Worm (Caenorhabditis elegans): Measurements from ENCODE around the gene wdr-48.

DNA sequence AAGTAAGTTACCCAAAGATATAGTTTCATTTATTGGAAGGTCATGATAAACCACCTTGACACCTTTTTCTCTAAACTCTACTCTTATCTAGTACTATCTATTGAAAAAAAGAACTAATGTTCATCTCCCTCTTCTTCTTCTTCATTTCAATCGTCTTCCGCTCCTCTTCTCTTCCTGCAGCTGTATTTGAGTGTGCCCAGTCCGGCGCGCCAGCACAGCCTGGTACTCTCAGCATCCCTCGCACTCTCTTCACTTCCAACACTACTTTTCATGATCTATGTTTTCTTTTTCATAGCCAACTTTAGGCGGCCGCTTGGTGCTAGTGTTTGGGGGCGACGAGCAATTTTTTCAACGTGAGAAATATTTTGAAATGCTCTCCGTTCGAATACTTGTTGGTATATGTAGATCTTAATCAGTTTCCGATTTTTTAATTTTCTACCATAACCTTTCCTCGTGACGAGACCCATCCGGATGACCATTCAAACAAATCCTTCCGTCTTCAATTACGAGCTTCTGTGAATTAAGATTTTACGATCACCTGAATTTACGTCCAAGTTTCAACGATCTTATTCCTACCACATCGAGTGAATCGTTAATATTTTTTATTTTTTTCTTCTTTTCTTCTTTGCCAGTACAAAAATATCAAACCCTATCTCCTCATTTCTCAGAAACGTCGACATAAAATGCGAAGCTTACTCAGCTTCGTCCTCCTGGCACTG, 16.4 kb upstream of the wdr-48 start, which contains the start of gene pan-1:
- no peak for TF ChIP-seq egl-27 (tag; optimal IDR thresholded peaks at IDR 0.05)
- TF ChIP-seq elt-3 (tag; optimal IDR thresholded peaks at IDR 0.05), result no peak
- peak; percentile 21 to 46 for TF ChIP-seq lsy-2 (tag; optimal IDR thresholded peaks at IDR 0.05)
- TF ChIP-seq dpl-1 (GFP tag; optimal IDR thresholded peaks at IDR 0.05), result peak in 1 of 3 experiments; percentile 18
- peak; percentile 65 for TF ChIP-seq nhr-85 (tag)
- peak; percentile 82 for TF ChIP-seq lin-14 (GFP tag; optimal IDR thresholded peaks at IDR 0.05)
- no peak for TF ChIP-seq sox-4 (tag; optimal IDR thresholded peaks at IDR 0.05)
- TF ChIP-seq ztf-11 (tag; optimal IDR thresholded peaks at IDR 0.05), result no peak
- TF ChIP-seq fkh-8 (tag; optimal IDR thresholded peaks at IDR 0.05), result no peak
- TF ChIP-seq nhr-237 (tag; optimal IDR thresholded peaks at IDR 0.05), result no peak

All from whole organism, L1 larva.